Worm (Caenorhabditis elegans) whole organism, late embryonic: ENCODE measurements around the gene srx-92.

Experiments
- K09A11.1 ChIP-seq: sonication (generic microtip); optimal IDR thresholded peaks from 2 replicates; lab custom pipeline; 2017; ENCODE audit warnings: antibody characterized with exemption, mild to moderate bottlenecking, missing genetic modification characterization, missing compliant biosample characterization; ENCODE audit not compliant: insufficient read depth
- ama-1 ChIP-seq: fragments of 150-350 bp; optimal IDR thresholded peaks from 2 replicates; lab custom pipeline; 2014
- ceh-31 ChIP-seq: sonication (generic microtip); optimal IDR thresholded peaks from 2 replicates; lab custom pipeline; 2016; ENCODE audit warnings: missing genetic modification characterization, missing compliant biosample characterization
- ceh-34 ChIP-seq: sonication (generic microtip); optimal IDR thresholded peaks from 2 replicates; lab custom pipeline; 2016; ENCODE audit warnings: mild to moderate bottlenecking, missing genetic modification characterization, missing compliant biosample characterization
- ceh-45 ChIP-seq: fragments of 200-800 bp; sonication (Bioruptor generic); IDR thresholded peaks from 2 replicates; pipeline ENCODE4 v1.3.6; 2022; ENCODE audit warnings: missing genetic modification reagents, missing genetic modification characterization, missing compliant biosample characterization
- dve-1 ChIP-seq: sonication (generic microtip); optimal IDR thresholded peaks from 2 replicates; lab custom pipeline; 2017; ENCODE audit warnings: antibody characterized with exemption, mild to moderate bottlenecking, missing genetic modification characterization, missing compliant biosample characterization
- fkh-10 ChIP-seq: fragments of 150-350 bp; optimal IDR thresholded peaks from 2 replicates; lab custom pipeline; 2014; ENCODE audit warnings: missing biosample characterization, missing genetic modification reagents, missing genetic modification characterization
- hlh-6 ChIP-seq: sonication (generic microtip); optimal IDR thresholded peaks from 2 replicates; lab custom pipeline; 2016; ENCODE audit warnings: missing genotype, missing genetic modification characterization, missing compliant biosample characterization
- nfya-1 ChIP-seq: sonication (generic microtip); optimal IDR thresholded peaks from 2 replicates; lab custom pipeline; 2017; ENCODE audit warnings: missing genetic modification characterization, mild to moderate bottlenecking, missing compliant biosample characterization, antibody characterized with exemption, moderate library complexity
- nhr-11 ChIP-seq: fragments of 150-350 bp; optimal IDR thresholded peaks from 2 replicates; lab custom pipeline; 2014; ENCODE audit warnings: missing biosample characterization, missing genetic modification characterization
- pha-4 ChIP-seq: fragments of 150-350 bp; optimal IDR thresholded peaks from 2 replicates; lab custom pipeline; 2018; ENCODE audit warnings: missing biosample characterization, missing genetic modification reagents, missing genetic modification characterization
- tbx-2 ChIP-seq: sonication (generic microtip); optimal IDR thresholded peaks from 2 replicates; lab custom pipeline; 2016; ENCODE audit warnings: missing genetic modification characterization, missing compliant biosample characterization
- ttx-3 ChIP-seq: sonication (generic microtip); optimal IDR thresholded peaks from 2 replicates; lab custom pipeline; 2016; ENCODE audit warnings: missing genetic modification reagents, missing genetic modification characterization, missing compliant biosample characterization

DNA sequence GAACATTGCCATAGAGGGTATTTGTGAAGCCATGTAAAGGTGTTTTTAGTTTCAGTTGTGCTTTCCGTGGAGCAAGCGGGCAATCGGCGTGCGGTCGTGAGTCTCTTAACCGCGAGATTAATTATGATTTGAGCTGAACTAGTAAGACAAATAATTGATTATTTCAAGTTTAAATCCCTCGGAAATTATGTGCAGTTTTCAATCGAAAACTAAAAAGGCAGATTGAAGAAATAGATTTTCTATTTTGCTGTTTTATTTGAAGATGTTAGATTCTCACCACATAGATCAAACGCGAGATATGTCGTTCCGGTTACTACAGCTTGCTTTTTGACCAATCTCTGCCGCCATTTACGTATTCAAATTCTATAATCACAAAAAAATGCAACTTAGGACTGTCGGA, 43.1 kb downstream of the srx-92 start, which contains the start of gene C13A2.3:
- TF ChIP-seq tbx-2 (no peak), ttx-3 (tag; lab: Kevin White, UChicago) (no peak), nhr-11 (no peak), pha-4 (tag; lab: Kevin White, UChicago) (no peak), ceh-45 (GFP tag; lab: Robert Waterston, UW) (no peak), K09A11.1 (no peak), dve-1 (no peak), hlh-6 (no peak), ama-1 (lab: Kevin White, UChicago) (no peak), ceh-31 (tag; lab: Kevin White, UChicago) (no peak), nfya-1 (no peak), fkh-10 (GFP tag; lab: Kevin White, UChicago) (no peak), ceh-34 (tag; lab: Kevin White, UChicago) (no peak)
